Fruit fly (Drosophila melanogaster): ENCODE measurements around the gene CG1161.

- no peak for TF ChIP-seq dmrt93B (GFP tag; optimal IDR thresholded peaks at IDR 0.05)
- TF ChIP-seq Hnf4 (GFP tag; optimal IDR thresholded peaks at IDR 0.05) = no peak
- TF ChIP-seq jim (GFP tag; optimal IDR thresholded peaks at IDR 0.05) = no peak
- TF ChIP-seq Mio (GFP tag; optimal IDR thresholded peaks at IDR 0.05) = no peak
- TF ChIP-seq lola (GFP tag; optimal IDR thresholded peaks at IDR 0.05) = no peak
- TF ChIP-seq N (GFP tag; optimal IDR thresholded peaks at IDR 0.05) = no peak
- no peak for TF ChIP-seq psq (GFP tag; optimal IDR thresholded peaks at IDR 0.05)
- no peak for TF ChIP-seq OdsH (GFP tag; optimal IDR thresholded peaks at IDR 0.05)
- no peak for TF ChIP-seq Dfd (GFP tag; optimal IDR thresholded peaks at IDR 0.05)
- TF ChIP-seq usp (GFP tag; optimal IDR thresholded peaks at IDR 0.05) = no peak
Measured at dm6 chr3R:5387996-5388395, 33.1 kb downstream of the CG1161 start.
